Worm (Caenorhabditis elegans) whole organism, late embryonic: ENCODE measurements around the gene F59A7.11.

Experiments
- F13H6.1 ChIP-seq: sonication (generic microtip); optimal IDR thresholded peaks from 2 replicates; lab custom pipeline; 2016; ENCODE audit warnings: missing genetic modification characterization, missing compliant biosample characterization
- ama-1 ChIP-seq: fragments of 150-350 bp; optimal IDR thresholded peaks from 2 replicates; lab custom pipeline; 2014
- ets-4 ChIP-seq: sonication (generic microtip); optimal IDR thresholded peaks from 2 replicates; lab custom pipeline; 2016; ENCODE audit warnings: missing genetic modification characterization, missing compliant biosample characterization
- unc-86 ChIP-seq: sonication (generic microtip); optimal IDR thresholded peaks from 2 replicates; lab custom pipeline; 2016; ENCODE audit warnings: missing genetic modification characterization, missing compliant biosample characterization

DNA sequence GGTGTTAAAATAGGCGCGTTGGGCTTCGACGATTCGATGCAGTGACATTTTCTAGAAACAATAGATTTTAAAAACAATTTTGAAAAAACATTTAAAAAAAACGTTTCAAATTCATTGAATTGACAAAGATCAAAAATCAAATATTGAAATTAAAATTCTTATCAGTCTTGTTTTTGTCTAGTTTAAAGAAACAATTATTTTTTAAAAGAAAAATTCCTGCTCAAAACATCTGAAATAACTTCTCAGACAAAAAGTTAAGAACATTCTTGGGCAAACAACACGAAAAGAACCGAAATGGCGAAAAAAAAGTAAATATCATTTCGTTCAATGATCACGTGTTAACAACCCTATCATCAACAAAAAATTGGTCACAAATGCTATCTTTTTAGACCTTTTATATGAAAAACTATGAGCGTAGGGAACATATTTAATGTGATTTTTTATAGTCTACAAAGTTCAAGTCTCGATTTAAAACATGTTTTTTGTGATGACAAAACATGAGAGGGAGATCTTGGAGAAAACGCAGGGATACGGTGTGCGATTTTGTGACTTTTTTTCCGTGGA is 14.1 kb downstream of the F59A7.11 start, which contains the start of gene alh-5:
- no peak for TF ChIP-seq F13H6.1 (tag; lab: Kevin White, UChicago)
- TF ChIP-seq unc-86: no peak
- no peak for TF ChIP-seq ama-1
- TF ChIP-seq ets-4 (tag; lab: Kevin White, UChicago): no peak
